Worm (Caenorhabditis elegans): ENCODE results near the gene F21D5.6.
A peak's percentile ranks its signal among the peaks of the same experiment; 100 is the strongest.

The F21D5.6 gene

DNA sequence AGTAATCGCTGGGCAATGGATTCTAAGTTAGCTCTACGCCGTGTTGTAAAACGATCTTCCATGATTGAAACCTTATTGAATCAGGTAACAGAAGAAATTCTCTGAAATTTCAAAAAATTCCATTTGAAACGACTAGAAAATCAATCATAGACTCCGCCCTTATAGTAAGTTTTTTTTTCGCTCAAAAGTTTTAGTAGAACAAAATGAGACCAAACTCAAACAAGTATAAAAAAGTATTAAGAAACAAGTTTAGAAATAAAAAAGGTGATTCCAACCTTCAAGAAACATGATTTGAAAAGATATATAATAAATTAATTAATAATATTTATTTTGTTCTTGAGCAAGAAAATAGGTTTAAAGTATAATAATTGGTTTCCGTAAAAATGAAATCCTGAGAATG is 36.9 kb upstream of the F21D5.6 start, which contains the start of gene C33D9.6:
TSS of gene C33D9.6 (minus strand) at position 101 of the 400 bp plus-strand sequence.
- no peak for TF ChIP-seq nhr-25 (tag; optimal IDR thresholded peaks at IDR 0.05)
- TF ChIP-seq lin-39 (tag; optimal IDR thresholded peaks at IDR 0.05), result no peak
- no peak for TF ChIP-seq sma-3 (GFP tag; optimal IDR thresholded peaks at IDR 0.05)
- TF ChIP-seq blmp-1 (tag; optimal IDR thresholded peaks at IDR 0.05; ENCODE audit: insufficient read depth), result no peak
- TF ChIP-seq fos-1 (tag; optimal IDR thresholded peaks at IDR 0.05), result no peak
- no peak for TF ChIP-seq zag-1 (tag; optimal IDR thresholded peaks at IDR 0.05)
- no peak for TF ChIP-seq mbf-1 (tag; optimal IDR thresholded peaks at IDR 0.05)
- no peak for TF ChIP-seq ama-1 (optimal IDR thresholded peaks at IDR 0.05)
- no peak for TF ChIP-seq nhr-12 (tag; optimal IDR thresholded peaks at IDR 0.05)

ce11 chrIV:8772800-8773256 is 31.6 kb upstream of the F21D5.6 start, which contains the start of gene F20C5.6:
Gene F20C5.6, minus strand, starts transcription at chrIV:8773206.
- no peak for TF ChIP-seq nhr-6 (tag; optimal IDR thresholded peaks at IDR 0.05)
- TF ChIP-seq mab-5 (tag; optimal IDR thresholded peaks at IDR 0.05), result no peak
- TF ChIP-seq Y55F3AM.14 (GFP tag; optimal IDR thresholded peaks at IDR 0.05), result no peak
- no peak for TF ChIP-seq zag-1 (tag; optimal IDR thresholded peaks at IDR 0.05)
- no peak for TF ChIP-seq dmd-4 (tag; optimal IDR thresholded peaks at IDR 0.05)
- TF ChIP-seq blmp-1 (tag; optimal IDR thresholded peaks at IDR 0.05; ENCODE audit: insufficient read depth), result no peak
- TF ChIP-seq nhr-77 (tag; optimal IDR thresholded peaks at IDR 0.05), result no peak
- no peak for TF ChIP-seq crh-2 (tag; optimal IDR thresholded peaks at IDR 0.05)

DNA sequence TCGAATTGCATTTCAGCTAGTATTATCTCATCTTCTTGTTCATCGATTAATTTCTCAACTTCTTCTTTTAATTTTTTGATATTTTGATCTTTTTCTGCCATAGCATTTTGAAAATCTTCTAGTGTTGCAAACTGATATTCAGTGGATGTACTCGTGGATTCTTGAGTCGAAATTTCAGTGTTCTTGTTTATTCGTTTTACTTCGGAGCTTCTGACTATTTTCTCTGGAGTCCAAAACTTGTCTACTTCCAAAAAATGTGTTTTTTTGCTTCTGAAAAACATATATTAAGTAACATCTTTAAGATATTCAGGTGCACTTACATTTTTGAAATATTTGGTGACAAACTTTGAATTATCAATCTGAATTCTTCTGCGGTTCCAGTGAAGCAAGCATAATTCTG is 28.4 kb upstream of the F21D5.6 start, which contains the start of gene F20C5.5:
TSS of gene F20C5.5 (minus strand) at position 101 of the 400 bp plus-strand sequence.
- TF ChIP-seq fos-1 (tag; optimal IDR thresholded peaks at IDR 0.05) (no peak), unc-62 (GFP tag; optimal IDR thresholded peaks at IDR 0.05) (no peak), nhr-237 (tag; optimal IDR thresholded peaks at IDR 0.05) (no peak), alr-1 (tag; optimal IDR thresholded peaks at IDR 0.05) (no peak), lin-13 (GFP tag; optimal IDR thresholded peaks at IDR 0.05) (no peak), unc-39 (tag; optimal IDR thresholded peaks at IDR 0.05) (no peak), blmp-1 (tag; optimal IDR thresholded peaks at IDR 0.05; ENCODE audit: insufficient read depth) (no peak), lsy-2 (tag; optimal IDR thresholded peaks at IDR 0.05) (no peak)

- TF ChIP-seq ceh-16 (tag; optimal IDR thresholded peaks at IDR 0.05) (no peak), dmd-4 (tag; optimal IDR thresholded peaks at IDR 0.05) (no peak), ceh-82 (tag; optimal IDR thresholded peaks at IDR 0.05) (no peak), nhr-6 (tag; optimal IDR thresholded peaks at IDR 0.05) (no peak), aly-2 (tag; optimal IDR thresholded peaks at IDR 0.05) (no peak)
Observed at ce11 chrIV:8764567-8764966, 23.4 kb upstream of the F21D5.6 start, which contains the start of gene cdc-50.B. Gene cdc-50.B, plus strand, starts transcription at chrIV:8764867.

DNA sequence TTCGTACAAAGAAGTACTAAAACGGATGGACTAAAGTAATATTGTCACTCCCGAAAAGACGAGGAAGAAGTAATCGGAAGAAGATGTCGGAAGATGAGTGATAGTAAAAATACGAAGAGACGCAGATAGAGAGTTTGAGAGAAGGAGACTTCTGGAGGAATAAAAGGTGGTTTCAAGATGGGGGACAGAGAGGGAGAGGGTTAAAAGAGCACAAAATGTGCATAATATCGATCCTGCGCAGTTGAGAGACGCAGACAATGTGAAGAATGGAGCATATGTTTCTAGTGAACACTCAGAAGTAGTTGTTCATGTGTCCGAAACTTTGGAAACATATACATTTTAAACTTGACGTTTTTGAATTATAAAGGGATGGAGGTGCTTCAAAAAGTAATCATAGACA is 21.3 kb upstream of the F21D5.6 start:
- no peak for TF ChIP-seq ztf-11 (tag; optimal IDR thresholded peaks at IDR 0.05)
- TF ChIP-seq dmd-4 (tag; optimal IDR thresholded peaks at IDR 0.05), result no peak
- no peak for TF ChIP-seq mdl-1 (tag; optimal IDR thresholded peaks at IDR 0.05)
- TF ChIP-seq nhr-23 (tag; optimal IDR thresholded peaks at IDR 0.05), result no peak
- no peak for TF ChIP-seq egl-27 (tag; optimal IDR thresholded peaks at IDR 0.05)
- no peak for TF ChIP-seq aly-2 (tag; optimal IDR thresholded peaks at IDR 0.05)
- peak; percentile 49 for TF ChIP-seq zag-1 (tag; optimal IDR thresholded peaks at IDR 0.05)
- TF ChIP-seq fos-1 (tag; optimal IDR thresholded peaks at IDR 0.05), result no peak
- no peak for TF ChIP-seq nhr-12 (tag; optimal IDR thresholded peaks at IDR 0.05)
- TF ChIP-seq snpc-4 (tag; optimal IDR thresholded peaks at IDR 0.05), result no peak
- no peak for TF ChIP-seq elt-3 (tag; optimal IDR thresholded peaks at IDR 0.05)
- TF ChIP-seq ceh-16 (tag; optimal IDR thresholded peaks at IDR 0.05), result no peak
- TF ChIP-seq nhr-25 (tag; optimal IDR thresholded peaks at IDR 0.05), result no peak
- TF ChIP-seq nhr-6 (tag; optimal IDR thresholded peaks at IDR 0.05), result peak; percentile 76
- TF ChIP-seq ztf-4 (tag; optimal IDR thresholded peaks at IDR 0.05), result no peak
- peak; percentile 62 for TF ChIP-seq sma-9 (GFP tag; optimal IDR thresholded peaks at IDR 0.05)
- no peak for TF ChIP-seq sma-9 (tag; optimal IDR thresholded peaks at IDR 0.05)
- no peak for TF ChIP-seq lin-11 (tag; optimal IDR thresholded peaks at IDR 0.05)
- no peak for TF ChIP-seq alr-1 (tag; optimal IDR thresholded peaks at IDR 0.05)
- TF ChIP-seq nhr-129 (tag; optimal IDR thresholded peaks at IDR 0.05), result peak; percentile 66
- TF ChIP-seq ceh-82 (tag; optimal IDR thresholded peaks at IDR 0.05), result no peak
- no peak for TF ChIP-seq nhr-10 (tag; optimal IDR thresholded peaks at IDR 0.05)
- TF ChIP-seq peb-1 (tag; optimal IDR thresholded peaks at IDR 0.05), result no peak
- TF ChIP-seq elt-1 (tag; optimal IDR thresholded peaks at IDR 0.05), result no peak
- TF ChIP-seq nhr-237 (tag; optimal IDR thresholded peaks at IDR 0.05), result no peak
- no peak for TF ChIP-seq unc-39 (tag; optimal IDR thresholded peaks at IDR 0.05)
- TF ChIP-seq unc-62 (GFP tag; optimal IDR thresholded peaks at IDR 0.05), result no peak
- no peak for TF ChIP-seq ZK546.5 (tag; optimal IDR thresholded peaks at IDR 0.05)
- TF ChIP-seq crh-2 (tag; optimal IDR thresholded peaks at IDR 0.05), result no peak
- TF ChIP-seq unc-55 (GFP tag; optimal IDR thresholded peaks at IDR 0.05), result peak; percentile 93
- TF ChIP-seq lin-39 (tag; optimal IDR thresholded peaks at IDR 0.05), result no peak
- TF ChIP-seq nhr-77 (tag; optimal IDR thresholded peaks at IDR 0.05), result no peak
- TF ChIP-seq sem-4 (tag; optimal IDR thresholded peaks at IDR 0.05), result peak; percentile 50
- TF ChIP-seq C34F6.9 (tag; optimal IDR thresholded peaks at IDR 0.05), result peak; percentile 84
- TF ChIP-seq skn-1 (tag; optimal IDR thresholded peaks at IDR 0.05), result no peak
- TF ChIP-seq F13H6.1 (tag; optimal IDR thresholded peaks at IDR 0.05), result peak; percentile 49
- no peak for TF ChIP-seq Y55F3AM.14 (GFP tag; optimal IDR thresholded peaks at IDR 0.05)
